Worm (Caenorhabditis elegans) whole organism, late embryonic: ENCODE data around the gene nhr-99.

Source experiments
- K09A11.1 ChIP-seq: sonication (generic microtip); optimal IDR thresholded peaks from 2 replicates; lab custom pipeline; 2017; ENCODE audit warnings: antibody characterized with exemption, mild to moderate bottlenecking, missing genetic modification characterization, missing compliant biosample characterization; ENCODE audit not compliant: insufficient read depth
- Y22D7AL.16 ChIP-seq: sonication (generic microtip); optimal IDR thresholded peaks from 2 replicates; lab custom pipeline; 2016; ENCODE audit warnings: missing genetic modification characterization, missing compliant biosample characterization
- ahr-1 ChIP-seq: sonication (generic microtip); optimal IDR thresholded peaks from 2 replicates; lab custom pipeline; 2016; ENCODE audit warnings: missing genetic modification characterization, missing compliant biosample characterization
- ama-1 ChIP-seq: fragments of 150-350 bp; optimal IDR thresholded peaks from 2 replicates; lab custom pipeline; 2014
- ceh-14 ChIP-seq: sonication (generic microtip); optimal IDR thresholded peaks from 2 replicates; lab custom pipeline; 2016; ENCODE audit warnings: missing genotype, missing genetic modification characterization, missing compliant biosample characterization
- ceh-18 ChIP-seq: sonication (generic microtip); optimal IDR thresholded peaks from 2 replicates; lab custom pipeline; 2016; ENCODE audit warnings: missing genetic modification characterization, missing compliant biosample characterization
- ceh-19 ChIP-seq: fragments of 200-800 bp; sonication (Bioruptor generic); optimal IDR thresholded peaks from 2 replicates; lab custom pipeline; 2018; ENCODE audit warnings: mild to moderate bottlenecking, missing genetic modification characterization, missing compliant biosample characterization
- ceh-24 ChIP-seq: sonication (generic microtip); optimal IDR thresholded peaks from 2 replicates; lab custom pipeline; 2016; ENCODE audit warnings: mild to moderate bottlenecking, missing genetic modification characterization, missing compliant biosample characterization
- ceh-30 ChIP-seq: fragments of 150-350 bp; optimal IDR thresholded peaks from 2 replicates; lab custom pipeline; 2014; ENCODE audit warnings: missing biosample characterization, missing genetic modification characterization
- ceh-31 ChIP-seq: sonication (generic microtip); optimal IDR thresholded peaks from 2 replicates; lab custom pipeline; 2016; ENCODE audit warnings: missing genetic modification characterization, missing compliant biosample characterization
- ceh-34 ChIP-seq: sonication (generic microtip); optimal IDR thresholded peaks from 2 replicates; lab custom pipeline; 2016; ENCODE audit warnings: mild to moderate bottlenecking, missing genetic modification characterization, missing compliant biosample characterization
- ceh-48 ChIP-seq: sonication (generic microtip); optimal IDR thresholded peaks from 2 replicates; lab custom pipeline; 2016; ENCODE audit warnings: missing genetic modification characterization, inconsistent platforms, missing compliant biosample characterization
- ceh-9 ChIP-seq: sonication (generic microtip); optimal IDR thresholded peaks from 2 replicates; lab custom pipeline; 2016; ENCODE audit warnings: mild to moderate bottlenecking, missing genetic modification characterization, inconsistent platforms, missing compliant biosample characterization
- dve-1 ChIP-seq: sonication (generic microtip); optimal IDR thresholded peaks from 2 replicates; lab custom pipeline; 2017; ENCODE audit warnings: antibody characterized with exemption, mild to moderate bottlenecking, missing genetic modification characterization, missing compliant biosample characterization
- elt-4 ChIP-seq: sonication (generic microtip); optimal IDR thresholded peaks from 2 replicates; lab custom pipeline; 2016; ENCODE audit warnings: missing genetic modification characterization, missing compliant biosample characterization
- eyg-1 ChIP-seq: sonication (generic microtip); optimal IDR thresholded peaks from 2 replicates; lab custom pipeline; 2016; ENCODE audit warnings: missing genotype, missing genetic modification characterization, missing compliant biosample characterization
- fax-1 ChIP-seq: sonication (generic microtip); optimal IDR thresholded peaks from 2 replicates; lab custom pipeline; 2016; ENCODE audit warnings: missing genotype, missing genetic modification characterization, missing compliant biosample characterization
- gmeb-2 ChIP-seq: sonication (generic microtip); optimal IDR thresholded peaks from 2 replicates; lab custom pipeline; 2016; ENCODE audit warnings: missing genetic modification characterization, inconsistent platforms, missing compliant biosample characterization
- hlh-13 ChIP-seq: fragments of 200-800 bp; sonication (Bioruptor generic); optimal IDR thresholded peaks from 2 replicates; lab custom pipeline; 2018; ENCODE audit warnings: mild to moderate bottlenecking, missing genetic modification characterization, missing compliant biosample characterization
- hlh-15 ChIP-seq: sonication (generic microtip); optimal IDR thresholded peaks from 2 replicates; lab custom pipeline; 2016; ENCODE audit warnings: missing genetic modification characterization, missing compliant biosample characterization
- hlh-6 ChIP-seq: sonication (generic microtip); optimal IDR thresholded peaks from 2 replicates; lab custom pipeline; 2016; ENCODE audit warnings: missing genotype, missing genetic modification characterization, missing compliant biosample characterization
- hlh-8 ChIP-seq: sonication (generic microtip); optimal IDR thresholded peaks from 2 replicates; lab custom pipeline; 2016; ENCODE audit warnings: missing genotype, missing genetic modification characterization, missing compliant biosample characterization
- lim-6 ChIP-seq: sonication (generic microtip); optimal IDR thresholded peaks from 2 replicates; lab custom pipeline; 2016; ENCODE audit warnings: missing genetic modification characterization, missing compliant biosample characterization
- mec-3 ChIP-seq: sonication (generic microtip); optimal IDR thresholded peaks from 2 replicates; lab custom pipeline; 2016; ENCODE audit warnings: borderline replicate concordance, missing genetic modification characterization, missing compliant biosample characterization
- nfya-1 ChIP-seq: sonication (generic microtip); optimal IDR thresholded peaks from 2 replicates; lab custom pipeline; 2017; ENCODE audit warnings: missing genetic modification characterization, mild to moderate bottlenecking, missing compliant biosample characterization, antibody characterized with exemption, moderate library complexity
- npax-4 ChIP-seq: sonication (generic microtip); optimal IDR thresholded peaks from 2 replicates; lab custom pipeline; 2016; ENCODE audit warnings: missing genetic modification characterization, missing compliant biosample characterization
- pax-1 ChIP-seq: fragments of 150-350 bp; optimal IDR thresholded peaks from 2 replicates; lab custom pipeline; 2014; ENCODE audit warnings: missing biosample characterization, missing genetic modification characterization
- pha-4 ChIP-seq: fragments of 150-350 bp; optimal IDR thresholded peaks from 2 replicates; lab custom pipeline; 2018; ENCODE audit warnings: missing biosample characterization, missing genetic modification reagents, missing genetic modification characterization
- pqm-1 ChIP-seq: sonication (generic microtip); optimal IDR thresholded peaks from 2 replicates; lab custom pipeline; 2016; ENCODE audit warnings: missing genetic modification characterization, missing compliant biosample characterization
- ref-2 ChIP-seq: sonication (generic microtip); optimal IDR thresholded peaks from 2 replicates; lab custom pipeline; 2016; ENCODE audit warnings: missing genetic modification characterization, missing compliant biosample characterization
- rnt-1 ChIP-seq: sonication (generic microtip); optimal IDR thresholded peaks from 2 replicates; lab custom pipeline; 2016; ENCODE audit warnings: missing genetic modification characterization, missing compliant biosample characterization
- sdc-2 ChIP-seq: sonication (generic microtip); optimal IDR thresholded peaks from 2 replicates; lab custom pipeline; 2016; ENCODE audit warnings: missing genotype, missing genetic modification characterization, missing compliant biosample characterization
- sox-4 ChIP-seq: sonication (generic microtip); optimal IDR thresholded peaks from 2 replicates; lab custom pipeline; 2017; ENCODE audit warnings: mild to moderate bottlenecking, missing genetic modification characterization, inconsistent platforms, missing compliant biosample characterization
- syd-9 ChIP-seq: sonication (generic microtip); optimal IDR thresholded peaks from 2 replicates; lab custom pipeline; 2016; ENCODE audit warnings: mild to moderate bottlenecking, missing genetic modification characterization, moderate library complexity, missing compliant biosample characterization
- ttx-3 ChIP-seq: sonication (generic microtip); optimal IDR thresholded peaks from 2 replicates; lab custom pipeline; 2016; ENCODE audit warnings: missing genetic modification reagents, missing genetic modification characterization, missing compliant biosample characterization
- unc-42 ChIP-seq: sonication (generic microtip); optimal IDR thresholded peaks from 2 replicates; lab custom pipeline; 2016; ENCODE audit warnings: missing genotype, missing genetic modification characterization, missing compliant biosample characterization
- zip-5 ChIP-seq: sonication (generic microtip); optimal IDR thresholded peaks from 2 replicates; lab custom pipeline; 2016; ENCODE audit warnings: missing genetic modification characterization, missing compliant biosample characterization
- ztf-16 ChIP-seq: sonication (generic microtip); optimal IDR thresholded peaks from 2 replicates; lab custom pipeline; 2017; ENCODE audit warnings: missing genetic modification characterization, missing compliant biosample characterization

nhr-99 gene

DNA sequence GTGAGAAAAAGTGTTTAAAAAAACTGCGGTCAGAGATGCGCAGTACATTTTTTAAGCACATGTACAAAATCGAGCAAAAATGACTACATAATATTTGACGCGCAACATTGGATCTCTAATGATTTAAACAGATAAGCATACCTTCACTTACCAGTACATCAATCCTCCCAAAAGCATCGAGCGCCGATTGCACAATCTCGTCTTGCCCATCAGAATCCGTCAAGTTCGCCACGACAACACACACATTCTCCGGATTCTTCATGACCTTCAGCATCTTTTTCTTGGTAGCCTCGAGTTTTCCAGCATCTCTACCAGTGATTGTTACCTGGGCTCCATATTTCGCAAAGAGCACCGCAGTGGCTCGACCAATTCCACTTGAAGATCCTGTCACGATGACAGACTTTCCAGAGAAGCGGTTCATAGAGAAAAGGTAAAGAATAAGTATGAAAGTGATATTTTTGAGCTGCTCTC is 28.3 kb downstream of the nhr-99 start, which contains the start of gene T01G6.10:
Gene T01G6.10, minus strand, starts transcription at position 421 of the 471 bp plus-strand sequence.
- TF ChIP-seq unc-42 (tag; lab: Kevin White, UChicago) (no peak), sox-4 (no peak)

DNA sequence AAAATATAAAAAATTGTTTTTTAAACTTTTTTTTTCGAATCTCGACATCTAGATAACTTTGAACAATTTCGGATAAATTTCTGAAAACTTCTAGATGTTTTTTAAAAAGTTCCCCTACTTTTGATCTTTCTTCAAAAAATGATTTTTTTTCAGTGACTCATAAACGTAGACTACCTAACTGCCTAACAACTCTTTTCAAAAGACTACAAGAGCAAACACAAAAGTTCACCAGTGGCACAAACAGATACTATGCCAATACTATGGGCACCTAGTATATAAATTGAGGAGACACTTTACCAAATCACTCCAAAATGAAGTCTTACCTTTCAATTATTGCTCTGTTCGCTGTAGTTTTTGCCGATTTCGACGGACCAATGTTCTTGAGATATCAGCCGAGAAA is 29.1 kb downstream of the nhr-99 start, which contains the start of gene srlf-35:
Gene srlf-35, plus strand, starts transcription at position 301 of the 400 bp plus-strand sequence.
- no peak for TF ChIP-seq zip-5
- no peak for TF ChIP-seq hlh-8 (tag; lab: Kevin White, UChicago)
- TF ChIP-seq ceh-9 (tag; lab: Kevin White, UChicago): no peak
- TF ChIP-seq hlh-13 (GFP tag; lab: Kevin White, UChicago): no peak
- no peak for TF ChIP-seq pha-4 (tag; lab: Kevin White, UChicago)
- TF ChIP-seq fax-1 (tag; lab: Kevin White, UChicago): no peak
- TF ChIP-seq ceh-24: no peak
- TF ChIP-seq ahr-1 (tag; lab: Kevin White, UChicago): no peak
- no peak for TF ChIP-seq eyg-1 (tag; lab: Kevin White, UChicago)
- no peak for TF ChIP-seq sox-4
- TF ChIP-seq gmeb-2 (tag; lab: Kevin White, UChicago): no peak
- no peak for TF ChIP-seq ceh-18 (tag; lab: Kevin White, UChicago)
- no peak for TF ChIP-seq hlh-15 (tag; lab: Kevin White, UChicago)
- no peak for TF ChIP-seq elt-4 (tag; lab: Kevin White, UChicago)

DNA sequence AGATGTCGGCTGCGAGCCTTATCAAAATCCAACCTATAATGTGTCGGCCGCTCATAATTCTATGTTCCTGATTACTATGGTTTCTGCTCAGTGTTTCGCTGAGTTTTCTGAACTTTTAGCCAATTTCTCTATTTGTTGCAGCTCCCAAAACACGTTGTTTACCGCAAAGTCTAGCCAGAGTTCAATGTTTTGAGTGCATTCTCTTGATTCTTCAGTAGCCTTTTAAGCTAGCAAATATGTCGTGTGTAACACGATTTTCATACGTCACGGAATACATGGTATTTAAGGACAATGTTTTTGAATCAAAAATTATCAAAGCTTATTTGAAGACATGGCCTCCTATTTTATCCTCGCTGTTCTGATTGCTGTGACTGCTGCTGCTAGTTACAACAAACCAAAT is 30.6 kb downstream of the nhr-99 start, which contains the start of gene srlf-19:
Gene srlf-19, plus strand, starts transcription at position 301 of the 400 bp plus-strand sequence.
- TF ChIP-seq mec-3: no peak
- no peak for TF ChIP-seq pqm-1 (tag; lab: Kevin White, UChicago)
- no peak for TF ChIP-seq ceh-19 (GFP tag; lab: Kevin White, UChicago)
- no peak for TF ChIP-seq K09A11.1 (tag; lab: Kevin White, UChicago)
- TF ChIP-seq ceh-30: no peak
- TF ChIP-seq ttx-3 (tag; lab: Kevin White, UChicago): no peak
- TF ChIP-seq ceh-9 (tag; lab: Kevin White, UChicago): no peak
- TF ChIP-seq ceh-18 (tag; lab: Kevin White, UChicago): no peak
- no peak for TF ChIP-seq ceh-48

DNA sequence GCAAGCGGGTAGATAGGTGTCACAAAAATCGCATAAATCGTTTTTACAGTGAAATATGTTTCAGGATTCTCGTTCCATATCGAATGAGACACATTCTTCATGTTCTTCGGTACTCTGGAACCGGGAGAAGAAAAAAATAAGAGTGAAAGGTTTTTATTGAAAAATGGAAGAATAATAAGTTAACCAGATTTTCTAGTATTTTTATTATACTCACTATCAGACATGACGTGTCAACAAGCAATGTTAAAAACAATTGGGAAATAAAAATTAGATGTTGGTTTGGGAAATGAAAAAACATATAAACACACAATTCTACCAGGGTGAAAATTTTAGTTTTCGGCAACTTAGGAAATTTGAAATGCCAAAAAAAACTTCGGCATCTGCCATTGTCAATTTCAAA is 37.8 kb downstream of the nhr-99 start, which contains the start of gene srh-37:
Gene srh-37, minus strand, starts transcription at position 101 of the 400 bp plus-strand sequence.
- TF ChIP-seq ztf-16 (tag; lab: Kevin White, UChicago) (no peak), pax-1 (tag; lab: Kevin White, UChicago) (no peak), rnt-1 (tag; lab: Kevin White, UChicago) (no peak), syd-9 (tag; lab: Kevin White, UChicago) (no peak), nfya-1 (no peak), zip-5 (no peak), dve-1 (tag; lab: Kevin White, UChicago) (no peak), hlh-6 (tag; lab: Kevin White, UChicago) (no peak), gmeb-2 (tag; lab: Kevin White, UChicago) (no peak), lim-6 (tag; lab: Kevin White, UChicago) (no peak), ceh-34 (tag; lab: Kevin White, UChicago) (no peak), ceh-31 (no peak)

DNA sequence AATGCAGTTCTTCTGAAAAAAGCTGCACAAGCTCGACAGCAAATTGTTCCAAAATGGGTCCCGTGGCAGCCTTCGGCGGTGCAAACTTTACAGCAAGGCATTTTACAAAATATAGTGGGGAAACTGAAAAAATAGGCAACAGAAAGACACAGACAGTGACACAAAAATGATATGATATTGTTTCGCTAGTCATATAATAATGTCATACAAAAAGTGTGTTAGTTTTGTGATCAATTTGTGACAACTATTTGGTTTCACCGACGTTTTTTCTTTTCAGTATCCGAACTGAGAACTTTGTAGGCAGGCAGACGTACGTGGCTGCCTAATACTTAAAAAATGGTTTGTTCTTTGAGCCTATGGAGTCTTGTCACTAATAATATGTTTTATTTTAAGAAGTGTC is 44.9 kb downstream of the nhr-99 start, which contains the start of gene nhr-210:
Gene nhr-210, minus strand, starts transcription at position 101 of the 400 bp plus-strand sequence.
- TF ChIP-seq sox-4: no peak
- no peak for TF ChIP-seq sdc-2 (tag; lab: Kevin White, UChicago)
- TF ChIP-seq ttx-3 (tag; lab: Kevin White, UChicago): no peak
- TF ChIP-seq Y22D7AL.16 (tag; lab: Kevin White, UChicago): no peak
- TF ChIP-seq ref-2: no peak
- no peak for TF ChIP-seq hlh-13 (GFP tag; lab: Kevin White, UChicago)
- no peak for TF ChIP-seq ama-1 (lab: Kevin White, UChicago)
- TF ChIP-seq unc-42 (tag; lab: Kevin White, UChicago): no peak
- no peak for TF ChIP-seq ceh-14
- no peak for TF ChIP-seq mec-3
- no peak for TF ChIP-seq eyg-1 (tag; lab: Kevin White, UChicago)
- no peak for TF ChIP-seq npax-4
